Worm (Caenorhabditis elegans) whole organism, L4 larva: ENCODE results near the gene abcf-1.

Experiments used
- F26F4.8 ChIP-seq: fragments of 200-800 bp; sonication (Bioruptor generic); conservative IDR thresholded peaks from 2 replicates; pipeline ENCODE4 v1.3.6; 2022; ENCODE audit warnings: missing genetic modification characterization, missing compliant biosample characterization
- F37D6.2 ChIP-seq: sonication (generic microtip); optimal IDR thresholded peaks from 2 replicates; lab custom pipeline; 2016; ENCODE audit warnings: mild to moderate bottlenecking, missing genetic modification characterization, missing compliant biosample characterization
- R02D3.7 ChIP-seq: fragments of 150-350 bp; sonication (generic microtip); optimal IDR thresholded peaks from 3 replicates; lab custom pipeline; 2014; ENCODE audit warnings: missing biosample characterization, missing genetic modification characterization
- Y75B8A.6 ChIP-seq: fragments of 200-800 bp; sonication (Bioruptor generic); IDR thresholded peaks from 2 replicates; pipeline ENCODE4 v1.3.6; 2022; ENCODE audit warnings: missing genetic modification reagents, missing genetic modification characterization, missing compliant biosample characterization
- ZK337.2 ChIP-seq: fragments of 200-800 bp; sonication (Bioruptor generic); IDR thresholded peaks from 2 replicates; pipeline ENCODE4 v1.3.6; 2022; ENCODE audit warnings: missing genetic modification reagents, missing genetic modification characterization, missing compliant biosample characterization
- aha-1 ChIP-seq: fragments of 150-350 bp; peaks from one replicate; lab custom pipeline; 2014; ENCODE audit warnings: missing biosample characterization, missing genetic modification characterization
- ama-1 ChIP-seq: fragments of 150-350 bp; optimal IDR thresholded peaks from 2 replicates; lab custom pipeline; 2014; ENCODE audit warnings: inconsistent platforms, mixed read lengths
- arid-1 ChIP-seq: fragments of 200-800 bp; sonication (Bioruptor generic); conservative IDR thresholded peaks from 2 replicates; pipeline ENCODE4 v1.3.6; 2022; ENCODE audit warnings: missing genetic modification reagents, missing genetic modification characterization, missing compliant biosample characterization
- ceh-62 ChIP-seq: sonication (generic microtip); optimal IDR thresholded peaks from 2 replicates; lab custom pipeline; 2017; ENCODE audit warnings: missing biosample characterization, missing genetic modification characterization
- ces-1 ChIP-seq: fragments of 150-350 bp; sonication (generic microtip); optimal IDR thresholded peaks from 4 replicates; lab custom pipeline; 2014; ENCODE audit warnings: missing biosample characterization, missing genetic modification reagents, missing genetic modification characterization
- dmd-8 ChIP-seq: fragments of 200-800 bp; sonication (Bioruptor generic); IDR thresholded peaks from 2 replicates; pipeline ENCODE4 v1.3.6; 2022; ENCODE audit warnings: missing genetic modification characterization, missing compliant biosample characterization
- dve-1 ChIP-seq: sonication (generic microtip); optimal IDR thresholded peaks from 2 replicates; lab custom pipeline; 2017; ENCODE audit warnings: antibody characterized with exemption, mild to moderate bottlenecking, missing genetic modification characterization, missing compliant biosample characterization; ENCODE audit not compliant: insufficient read depth
- egl-43 ChIP-seq: fragments of 200-800 bp; sonication (Bioruptor generic); IDR thresholded peaks from 2 replicates; pipeline ENCODE4 v1.3.6; 2022; ENCODE audit warnings: missing genetic modification reagents, missing genetic modification characterization, missing compliant biosample characterization
- lin-1 ChIP-seq: fragments of 200-800 bp; sonication (Bioruptor generic); IDR thresholded peaks from 2 replicates; pipeline ENCODE4 v1.3.6; 2022; ENCODE audit warnings: missing genetic modification reagents, missing genetic modification characterization, missing compliant biosample characterization
- lin-38 ChIP-seq: fragments of 200-800 bp; sonication (Bioruptor generic); IDR thresholded peaks from 2 replicates; pipeline ENCODE4 v1.3.6; 2022; ENCODE audit warnings: missing genetic modification reagents, missing genetic modification characterization, missing compliant biosample characterization
- lir-3 ChIP-seq: sonication (generic microtip); optimal IDR thresholded peaks from 2 replicates; lab custom pipeline; 2016; ENCODE audit warnings: mild to moderate bottlenecking, missing genetic modification characterization, missing compliant biosample characterization
- madf-5 ChIP-seq, 2 experiments: fragments of 200-800 bp; sonication (Bioruptor generic); IDR thresholded peaks; 2 replicates each; pipeline ENCODE4 v1.3.6; 2022; ENCODE audit warnings: missing compliant biosample characterization in 2 of 2, missing genetic modification characterization in 2 of 2
- mdl-1 ChIP-seq, 2 experiments: fragments of 150-350 bp in 1 of 2; sonication (generic microtip) in 1 of 2; optimal IDR thresholded peaks; 2 replicates each; lab custom pipeline; 2014 to 2017; ENCODE audit warnings: missing biosample characterization in 2 of 2, missing genetic modification characterization in 2 of 2
- mdt-29 ChIP-seq: fragments of 200-800 bp; sonication (Bioruptor generic); IDR thresholded peaks from 2 replicates; pipeline ENCODE4 v1.3.6; 2022; ENCODE audit warnings: missing genetic modification reagents, missing genetic modification characterization, missing compliant biosample characterization
- mxl-3 ChIP-seq: fragments of 200-800 bp; sonication (Bioruptor generic); optimal IDR thresholded peaks from 2 replicates; lab custom pipeline; 2018; ENCODE audit warnings: mild to moderate bottlenecking, missing genetic modification characterization, missing compliant biosample characterization
- nhr-10 ChIP-seq: fragments of 150-350 bp; optimal IDR thresholded peaks from 2 replicates; lab custom pipeline; 2014; ENCODE audit warnings: missing biosample characterization, missing genetic modification characterization
- nhr-25 ChIP-seq: sonication (generic microtip); optimal IDR thresholded peaks from 2 replicates; lab custom pipeline; 2017; ENCODE audit warnings: missing genetic modification characterization, mild to moderate bottlenecking, missing compliant biosample characterization, antibody characterized with exemption, moderate library complexity, borderline replicate concordance; ENCODE audit not compliant: insufficient read depth
- nhr-48 ChIP-seq: sonication (generic microtip); optimal IDR thresholded peaks from 2 replicates; lab custom pipeline; 2016; ENCODE audit warnings: mild to moderate bottlenecking, missing genetic modification characterization, missing compliant biosample characterization
- pqm-1 ChIP-seq: sonication (generic microtip); optimal IDR thresholded peaks from 2 replicates; lab custom pipeline; 2017; ENCODE audit warnings: missing biosample characterization, missing genetic modification characterization
- skn-1 ChIP-seq: fragments of 150-350 bp; optimal IDR thresholded peaks from 2 replicates; lab custom pipeline; 2014; ENCODE audit warnings: missing biosample characterization, missing genetic modification characterization
- snpc-4 ChIP-seq: fragments of 150-350 bp; optimal IDR thresholded peaks from 2 replicates; lab custom pipeline; 2014; ENCODE audit warnings: missing biosample characterization, missing genetic modification characterization
- spr-3 ChIP-seq: fragments of 200-800 bp; sonication (Bioruptor generic); optimal IDR thresholded peaks from 2 replicates; lab custom pipeline; 2018; ENCODE audit warnings: mild to moderate bottlenecking, missing genetic modification characterization, missing compliant biosample characterization
- tag-97 ChIP-seq: fragments of 200-800 bp; sonication (Bioruptor generic); IDR thresholded peaks from 2 replicates; pipeline ENCODE4 v1.3.6; 2022; ENCODE audit warnings: missing genetic modification characterization, missing compliant biosample characterization
- tra-1 ChIP-seq: fragments of 200-800 bp; sonication (Bioruptor generic); IDR thresholded peaks from 2 replicates; pipeline ENCODE4 v1.3.6; 2022; ENCODE audit warnings: missing genetic modification reagents, missing genetic modification characterization, missing compliant biosample characterization
- unc-62 ChIP-seq, 3 experiments: fragments of 150-350 bp in 1 of 3; sonication (generic microtip); optimal IDR thresholded peaks in 2 of 3; peaks in 1 of 3; 1 replicate in 1 of 3; 2 replicates in 2 of 3; lab custom pipeline; 2014 to 2017; ENCODE audit warnings: missing biosample characterization in 3 of 3, missing genetic modification characterization in 3 of 3, missing genetic modification reagents in 3 of 3, missing genotype in 1 of 3
- vab-7 ChIP-seq: fragments of 200-800 bp; sonication (Bioruptor generic); IDR thresholded peaks from 2 replicates; pipeline ENCODE4 v1.3.6; 2022; ENCODE audit warnings: missing genetic modification reagents, missing genetic modification characterization, missing compliant biosample characterization
- zag-1 ChIP-seq: fragments of 150-350 bp; optimal IDR thresholded peaks from 2 replicates; lab custom pipeline; 2014; ENCODE audit warnings: missing biosample characterization, missing genetic modification characterization
- zfp-2 ChIP-seq: sonication (generic microtip); optimal IDR thresholded peaks from 2 replicates; lab custom pipeline; 2016; ENCODE audit warnings: mild to moderate bottlenecking, missing genetic modification characterization, missing compliant biosample characterization

abcf-1 gene

ce11 chrV:12792752-12793151, 29.6 kb upstream of the abcf-1 start, which contains the start of gene ugt-5 (continued):
- peak; percentile 24 for TF ChIP-seq pqm-1 (tag; lab: Kevin White, UChicago)

- TF ChIP-seq nhr-25 (tag; lab: Kevin White, UChicago), result no peak
- no peak for TF ChIP-seq spr-3 (GFP tag; lab: Kevin White, UChicago)
- no peak for TF ChIP-seq F26F4.8 (GFP tag; lab: Robert Waterston, UW)
- no peak for TF ChIP-seq egl-43 (GFP tag; lab: Robert Waterston, UW)
- TF ChIP-seq aha-1 (tag; lab: Kevin White, UChicago), result peak; percentile 93
These were observed 27.0 kb upstream of the abcf-1 start, which contains the start of gene srbc-43 for ce11 chrV:12790188-12790587. Gene srbc-43, minus strand, starts transcription at chrV:12790518.

ce11 chrV:12788451-12788850, 25.3 kb upstream of the abcf-1 start, which contains the start of gene srbc-44:
Gene srbc-44, minus strand, starts transcription at chrV:12788551.
- TF ChIP-seq zfp-2 (tag; lab: Kevin White, UChicago), result no peak

DNA sequence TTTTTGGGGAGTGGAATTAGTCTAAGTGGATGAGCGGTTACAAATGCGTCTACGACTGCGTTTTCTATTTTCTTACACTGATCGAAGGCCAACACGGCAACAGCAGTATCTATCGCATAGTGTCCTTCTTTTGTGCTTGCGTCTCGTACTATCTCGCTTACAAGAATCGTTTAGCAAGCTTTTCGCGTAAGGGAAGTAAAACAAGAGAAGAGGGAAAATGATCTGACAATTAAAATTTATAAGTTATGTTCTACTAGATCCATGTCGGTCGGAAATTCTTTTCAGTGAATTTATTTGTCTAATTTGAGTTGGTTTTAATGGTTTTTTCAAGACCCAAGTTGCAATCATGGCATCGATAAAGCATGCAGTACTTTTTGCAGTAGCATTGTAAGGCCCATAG, 23.9 kb upstream of the abcf-1 start, which contains the start of gene fkb-4:
Gene fkb-4 (minus strand): TSS at position 101 of the 400 bp plus-strand sequence.
- TF ChIP-seq mdl-1 (tag; optimal IDR thresholded peaks at IDR 0.05; lab: Kevin White, UChicago) (no peak), Y75B8A.6 (GFP tag; lab: Robert Waterston, UW) (no peak)

DNA sequence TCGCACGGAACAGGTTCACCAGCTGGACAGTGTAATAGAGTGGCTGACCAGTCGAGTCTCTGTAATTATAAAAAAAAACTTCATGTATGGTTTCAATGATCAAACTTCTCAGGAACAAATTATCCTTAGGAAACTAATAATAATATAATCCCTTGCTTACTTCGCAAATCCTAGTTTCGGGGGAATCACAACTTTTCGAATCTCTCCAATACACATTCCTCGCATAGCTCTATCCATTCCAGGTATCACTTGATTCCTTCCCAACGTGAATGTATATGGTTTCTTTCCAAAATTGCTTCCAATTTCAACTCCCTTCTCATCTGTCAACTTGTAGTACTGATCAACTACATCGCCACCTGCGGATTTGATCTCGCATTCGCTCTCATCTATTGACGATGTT, 23.2 kb upstream of the abcf-1 start:
- TF ChIP-seq nhr-48 (tag; lab: Kevin White, UChicago), result no peak
- TF ChIP-seq lir-3, result no peak
- no peak for TF ChIP-seq snpc-4 (tag; lab: Kevin White, UChicago)
- no peak for TF ChIP-seq mxl-3 (GFP tag; lab: Kevin White, UChicago)
- TF ChIP-seq dmd-8 (GFP tag; lab: Robert Waterston, UW), result no peak
- no peak for TF ChIP-seq R02D3.7 (tag; lab: Kevin White, UChicago)
- no peak for TF ChIP-seq arid-1
- TF ChIP-seq lin-38 (GFP tag; lab: Robert Waterston, UW), result no peak
- no peak for TF ChIP-seq nhr-10 (tag; lab: Kevin White, UChicago)
- TF ChIP-seq madf-5 (GFP tag; IDR thresholded peaks at IDR 0.05; lab: Robert Waterston, UW), result no peak
- TF ChIP-seq mdl-1 (tag; optimal IDR thresholded peaks at IDR 0.05; lab: Kevin White, UChicago), result no peak
- TF ChIP-seq dve-1 (tag; lab: Kevin White, UChicago), result no peak
- TF ChIP-seq ceh-62, result no peak
- TF ChIP-seq ama-1 (lab: Kevin White, UChicago), result no peak
- no peak for TF ChIP-seq tag-97 (GFP tag; lab: Robert Waterston, UW)
- no peak for TF ChIP-seq skn-1 (tag; lab: Kevin White, UChicago)
- TF ChIP-seq F37D6.2 (tag; lab: Kevin White, UChicago), result no peak
- no peak for TF ChIP-seq vab-7 (GFP tag; lab: Robert Waterston, UW)

DNA sequence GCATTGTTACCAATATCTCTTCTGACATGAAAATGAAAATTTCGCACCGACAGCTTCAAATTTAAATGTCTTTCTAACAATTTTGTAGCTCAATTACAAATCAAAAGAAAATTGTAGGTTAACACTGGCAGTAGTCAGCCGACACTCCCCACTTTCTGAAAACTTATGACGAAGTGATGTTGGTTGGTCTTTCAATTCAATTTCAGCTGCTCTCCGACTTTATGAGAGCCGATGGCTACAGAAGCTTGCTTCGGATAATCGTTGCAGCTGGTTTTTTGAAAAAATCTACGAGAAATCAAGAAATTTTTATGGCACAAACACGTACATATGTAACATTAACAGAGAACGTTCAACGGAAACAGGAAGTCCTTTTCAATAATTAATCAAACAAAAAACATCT, 21.7 kb upstream of the abcf-1 start, which contains the start of gene sre-20:
Gene sre-20 (minus strand): TSS at position 101 of the 400 bp plus-strand sequence.
- TF ChIP-seq mdt-29 (GFP tag; lab: Robert Waterston, UW) (no peak), unc-62 (GFP tag; optimal IDR thresholded peaks at IDR 0.05 in 1 of 2; lab: Kevin White, UChicago) (no peak), unc-62 (tag; optimal IDR thresholded peaks at IDR 0.05; lab: Kevin White, UChicago) (no peak), zag-1 (tag; lab: Kevin White, UChicago) (no peak), pqm-1 (tag; lab: Kevin White, UChicago) (no peak), lin-38 (GFP tag; lab: Robert Waterston, UW) (no peak), snpc-4 (tag; lab: Kevin White, UChicago) (no peak), ZK337.2 (no peak), lin-1 (GFP tag; lab: Robert Waterston, UW) (no peak), ces-1 (GFP tag; lab: Kevin White, UChicago) (no peak), aha-1 (tag; lab: Kevin White, UChicago) (no peak), tra-1 (GFP tag; lab: Robert Waterston, UW) (no peak), lir-3 (no peak)
